Worm (Caenorhabditis elegans) whole organism, L1 larva: Measurements from ENCODE around the gene K10H10.9.

Experiments used
- C16A3.4 ChIP-seq: fragments of 150-350 bp; optimal IDR thresholded peaks from 2 replicates; lab custom pipeline; 2014; ENCODE audit warnings: missing biosample characterization, missing genetic modification characterization
- F16B12.6 ChIP-seq: fragments of 150-350 bp; optimal IDR thresholded peaks from 2 replicates; lab custom pipeline; 2014; ENCODE audit warnings: missing biosample characterization, missing genetic modification characterization
- Y116A8C.19 ChIP-seq: sonication (generic microtip); optimal IDR thresholded peaks from 2 replicates; lab custom pipeline; 2016; ENCODE audit warnings: missing compliant biosample characterization, missing genetic modification characterization, borderline replicate concordance
- alr-1 ChIP-seq: fragments of 200-800 bp; sonication (Bioruptor generic); optimal IDR thresholded peaks from 2 replicates; lab custom pipeline; 2018; ENCODE audit warnings: borderline replicate concordance, mild to moderate bottlenecking, missing genetic modification characterization, missing compliant biosample characterization
- blmp-1 ChIP-seq: fragments of 150-350 bp; optimal IDR thresholded peaks from 2 replicates; lab custom pipeline; 2014; ENCODE audit warnings: missing biosample characterization, missing genetic modification characterization
- ceh-63 ChIP-seq: fragments of 200-800 bp; sonication (Bioruptor generic); optimal IDR thresholded peaks from 2 replicates; lab custom pipeline; 2018; ENCODE audit warnings: mild to moderate bottlenecking, missing genetic modification characterization, missing compliant biosample characterization
- ceh-82 ChIP-seq, 3 experiments: fragments of 150-350 bp in 1 of 3; sonication (generic microtip) in 2 of 3; optimal IDR thresholded peaks; 2 replicates each; lab custom pipeline; 2014 to 2017; ENCODE audit warnings: missing biosample characterization in 3 of 3, missing genetic modification characterization in 3 of 3
- ceh-90 ChIP-seq: sonication (generic microtip); optimal IDR thresholded peaks from 2 replicates; lab custom pipeline; 2016; ENCODE audit warnings: missing genetic modification characterization, missing compliant biosample characterization
- dpl-1 ChIP-seq, 3 experiments: fragments of 150-350 bp in 2 of 3; sonication (generic microtip) in 1 of 3; optimal IDR thresholded peaks; 2 replicates each; lab custom pipeline; 2014 to 2017; ENCODE audit warnings: missing biosample characterization in 3 of 3, missing genetic modification characterization in 3 of 3, missing genetic modification reagents in 3 of 3
- dsc-1 ChIP-seq: sonication (generic microtip); optimal IDR thresholded peaks from 2 replicates; lab custom pipeline; 2016; ENCODE audit warnings: mild to moderate bottlenecking, missing genetic modification characterization, missing compliant biosample characterization
- efl-1 ChIP-seq, 4 experiments: fragments of 150-350 bp; optimal IDR thresholded peaks in 3 of 4; peaks in 1 of 4; 1 replicate in 1 of 4; 2 replicates in 3 of 4; lab custom pipeline; 2014; ENCODE audit warnings: missing biosample characterization in 2 of 4, missing genetic modification characterization in 2 of 4, missing genetic modification reagents in 2 of 4
- elt-3 ChIP-seq, 6 experiments: fragments of 150-350 bp in 1 of 6; sonication (generic microtip); optimal IDR thresholded peaks; 2 replicates each; lab custom pipeline; 2017 to 2018; ENCODE audit warnings: missing biosample characterization in 6 of 6, missing genetic modification characterization in 6 of 6, inconsistent platforms in 1 of 6
- ets-5 ChIP-seq: fragments of 200-800 bp; sonication (Bioruptor generic); IDR thresholded peaks from 2 replicates; pipeline ENCODE4 v1.3.6; 2022; ENCODE audit warnings: missing genetic modification characterization, missing compliant biosample characterization
- jun-1 ChIP-seq: fragments of 150-350 bp; optimal IDR thresholded peaks from 2 replicates; lab custom pipeline; 2014; ENCODE audit warnings: missing biosample characterization, missing genetic modification reagents, missing genetic modification characterization
- lin-13 ChIP-seq: fragments of 150-350 bp; optimal IDR thresholded peaks from 2 replicates; lab custom pipeline; 2014; ENCODE audit warnings: missing biosample characterization, missing genetic modification reagents, missing genetic modification characterization
- lin-35 ChIP-seq, 2 experiments: fragments of 150-350 bp; optimal IDR thresholded peaks; 2 replicates each; lab custom pipeline; 2014; ENCODE audit warnings: missing biosample characterization in 2 of 2, missing genetic modification characterization in 2 of 2, missing genetic modification reagents in 2 of 2
- lsy-2 ChIP-seq, 2 experiments: fragments of 150-350 bp; optimal IDR thresholded peaks; 2 replicates each; lab custom pipeline; 2014; ENCODE audit warnings: missing biosample characterization in 2 of 2, missing genetic modification characterization in 2 of 2
- mab-9 ChIP-seq: fragments of 200-800 bp; sonication (Bioruptor generic); IDR thresholded peaks from 2 replicates; pipeline ENCODE4 v1.3.6; 2022; ENCODE audit warnings: missing genetic modification reagents, missing genetic modification characterization, missing compliant biosample characterization
- mdl-1 ChIP-seq, 2 experiments: fragments of 150-350 bp; optimal IDR thresholded peaks; 2 replicates each; lab custom pipeline; 2014 to 2017; ENCODE audit warnings: missing biosample characterization in 2 of 2, missing genetic modification characterization in 2 of 2, inconsistent platforms in 1 of 2
- mep-1 ChIP-seq: fragments of 150-350 bp; optimal IDR thresholded peaks from 2 replicates; lab custom pipeline; 2014; ENCODE audit warnings: missing biosample characterization, missing genetic modification characterization
- nhr-12 ChIP-seq: sonication (generic microtip); optimal IDR thresholded peaks from 2 replicates; lab custom pipeline; 2017; ENCODE audit warnings: missing biosample characterization, missing genetic modification characterization
- nhr-19 ChIP-seq: fragments of 200-800 bp; sonication (Bioruptor generic); conservative IDR thresholded peaks from 2 replicates; pipeline ENCODE4 v1.3.6; 2022; ENCODE audit warnings: missing genetic modification characterization, missing compliant biosample characterization
- nhr-20 ChIP-seq: sonication (generic microtip); optimal IDR thresholded peaks from 2 replicates; lab custom pipeline; 2016; ENCODE audit warnings: mild to moderate bottlenecking, missing genetic modification characterization, missing compliant biosample characterization
- nhr-28 ChIP-seq: fragments of 150-350 bp; optimal IDR thresholded peaks from 2 replicates; lab custom pipeline; 2014; ENCODE audit warnings: missing biosample characterization, missing genetic modification characterization
- nhr-47 ChIP-seq: sonication (generic microtip); optimal IDR thresholded peaks from 2 replicates; lab custom pipeline; 2016; ENCODE audit warnings: mild to moderate bottlenecking, missing genetic modification characterization, moderate library complexity, missing compliant biosample characterization
- nhr-71 ChIP-seq: sonication (generic microtip); optimal IDR thresholded peaks from 2 replicates; lab custom pipeline; 2016; ENCODE audit warnings: mild to moderate bottlenecking, missing genetic modification characterization, moderate library complexity, missing compliant biosample characterization
- nhr-76 ChIP-seq: sonication (generic microtip); optimal IDR thresholded peaks from 2 replicates; lab custom pipeline; 2017; ENCODE audit warnings: missing biosample characterization, missing genetic modification characterization
- nhr-77 ChIP-seq: fragments of 150-350 bp; optimal IDR thresholded peaks from 2 replicates; lab custom pipeline; 2014; ENCODE audit warnings: missing biosample characterization, missing genetic modification characterization
- nhr-85 ChIP-seq: sonication (generic microtip); peaks from one replicate; lab custom pipeline; 2016; ENCODE audit warnings: missing genetic modification characterization, inconsistent platforms, missing compliant biosample characterization
- nhr-90 ChIP-seq: sonication (generic microtip); optimal IDR thresholded peaks from 2 replicates; lab custom pipeline; 2016; ENCODE audit warnings: mild to moderate bottlenecking, missing genetic modification characterization, missing compliant biosample characterization; ENCODE audit not compliant: poor library complexity
- pqm-1 ChIP-seq: sonication (generic microtip); optimal IDR thresholded peaks from 3 replicates; lab custom pipeline; 2017; ENCODE audit warnings: missing biosample characterization, missing genetic modification characterization
- rnt-1 ChIP-seq: sonication (generic microtip); optimal IDR thresholded peaks from 2 replicates; lab custom pipeline; 2016; ENCODE audit warnings: mild to moderate bottlenecking, missing genetic modification characterization, moderate library complexity, missing compliant biosample characterization
- snu-23 ChIP-seq: sonication (generic microtip); optimal IDR thresholded peaks from 2 replicates; lab custom pipeline; 2016; ENCODE audit warnings: missing genetic modification characterization, missing compliant biosample characterization
- sptf-1 ChIP-seq: fragments of 150-350 bp; optimal IDR thresholded peaks from 2 replicates; lab custom pipeline; 2014; ENCODE audit warnings: missing biosample characterization, missing genetic modification characterization
- sup-37 ChIP-seq: fragments of 200-800 bp; sonication (Bioruptor generic); optimal IDR thresholded peaks from 2 replicates; lab custom pipeline; 2018; ENCODE audit warnings: mild to moderate bottlenecking, missing genetic modification characterization, missing compliant biosample characterization
- swsn-7 ChIP-seq: sonication (generic microtip); optimal IDR thresholded peaks from 2 replicates; lab custom pipeline; 2016; ENCODE audit warnings: missing genetic modification characterization, missing compliant biosample characterization
- unc-86 ChIP-seq: sonication (generic microtip); optimal IDR thresholded peaks from 2 replicates; lab custom pipeline; 2016; ENCODE audit warnings: missing genetic modification characterization, missing compliant biosample characterization
- unc-98 ChIP-seq: fragments of 200-800 bp; sonication (Bioruptor generic); IDR thresholded peaks from 2 replicates; pipeline ENCODE4 v1.3.6; 2022; ENCODE audit warnings: missing genetic modification characterization, missing compliant biosample characterization
- xbp-1 ChIP-seq: sonication (generic microtip); optimal IDR thresholded peaks from 2 replicates; lab custom pipeline; 2016; ENCODE audit warnings: missing genetic modification characterization, missing compliant biosample characterization
- zag-1 ChIP-seq: fragments of 150-350 bp; optimal IDR thresholded peaks from 2 replicates; lab custom pipeline; 2014; ENCODE audit warnings: missing biosample characterization, missing genetic modification characterization
- ztf-4 ChIP-seq: fragments of 150-350 bp; optimal IDR thresholded peaks from 2 replicates; lab custom pipeline; 2014; ENCODE audit warnings: missing biosample characterization, missing genetic modification characterization

The K10H10.9 gene

DNA sequence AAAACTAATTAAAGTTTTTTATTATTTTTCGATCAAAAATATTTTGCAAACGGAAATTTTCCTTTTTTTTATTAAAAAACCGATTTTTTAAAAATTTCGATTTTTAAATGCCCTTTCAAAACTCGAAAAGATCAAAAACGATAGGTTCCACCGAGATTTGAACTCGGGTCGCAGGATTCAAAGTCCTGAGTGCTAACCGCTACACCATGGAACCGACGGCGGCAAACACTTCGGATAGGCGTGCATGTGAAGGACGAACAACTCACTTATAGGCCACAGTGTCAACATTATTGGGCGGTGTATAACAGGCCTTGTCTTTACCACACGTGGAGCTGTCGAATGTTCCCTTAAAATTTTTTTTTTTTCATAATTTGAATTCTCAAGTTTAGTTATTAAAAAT, 40.2 kb downstream of the K10H10.9 start:
- TF ChIP-seq lsy-2 (tag; optimal IDR thresholded peaks at IDR 0.05; lab: Kevin White, UChicago) (peak in 1 of 2 experiments; percentile 65), mdl-1 (tag; optimal IDR thresholded peaks at IDR 0.05; lab: Kevin White, UChicago) (peak in 1 of 2 experiments; percentile 14), sptf-1 (no peak), dpl-1 (GFP tag; optimal IDR thresholded peaks at IDR 0.05; lab: Kevin White, UChicago) (peak; percentile 3 to 24 (median 4)), mab-9 (GFP tag; lab: Robert Waterston, UW) (no peak), nhr-90 (peak; percentile 52), ceh-63 (GFP tag; lab: Kevin White, UChicago) (no peak), swsn-7 (peak; percentile 13), lin-13 (GFP tag; lab: Kevin White, UChicago) (no peak), snu-23 (GFP tag; lab: Kevin White, UChicago) (peak; percentile 53), efl-1 (optimal IDR thresholded peaks at IDR 0.05; lab: Kevin White, UChicago) (peak; percentile 31 to 45), efl-1 (GFP tag; optimal IDR thresholded peaks at IDR 0.05 in 1 of 2; lab: Kevin White, UChicago) (peak; percentile 4 to 94), pqm-1 (tag; lab: Kevin White, UChicago) (no peak), nhr-77 (tag; lab: Kevin White, UChicago) (peak; percentile 80), lin-35 (GFP tag; optimal IDR thresholded peaks at IDR 0.05; lab: Kevin White, UChicago) (peak; percentile 23 to 64), ets-5 (no peak), C16A3.4 (peak; percentile 48), nhr-20 (peak; percentile 43), nhr-85 (peak; percentile 42), nhr-47 (tag; lab: Kevin White, UChicago) (peak; percentile 42), unc-86 (tag; lab: Kevin White, UChicago) (no peak), sup-37 (GFP tag; lab: Kevin White, UChicago) (no peak), nhr-12 (no peak), ceh-90 (tag; lab: Kevin White, UChicago) (no peak), nhr-19 (peak; percentile 33; the same call in 1 of the 2 replicates), rnt-1 (tag; lab: Kevin White, UChicago) (peak; percentile 40), blmp-1 (peak; percentile 6), mep-1 (tag; lab: Kevin White, UChicago) (peak; percentile 30)

DNA sequence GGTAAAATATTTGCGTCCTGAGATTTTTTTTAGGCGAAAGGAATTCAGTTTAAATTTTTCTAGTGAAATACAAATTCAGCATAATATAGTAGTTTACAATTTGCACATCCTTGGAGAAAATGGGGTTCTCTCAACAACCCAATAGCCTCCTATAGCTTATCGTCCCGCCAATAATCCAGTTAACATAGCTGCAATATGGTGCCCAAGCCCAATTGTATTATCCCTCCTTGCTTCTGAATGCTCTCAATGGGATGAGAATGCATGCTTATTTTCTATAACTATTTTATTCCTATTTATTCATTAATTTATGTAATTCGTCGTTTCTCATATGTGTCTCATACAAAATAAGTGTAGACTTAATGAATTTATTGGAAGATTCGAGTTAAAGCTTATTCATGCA, 44.9 kb downstream of the K10H10.9 start:
- TF ChIP-seq lin-13 (GFP tag; lab: Kevin White, UChicago): no peak
- no peak for TF ChIP-seq efl-1 (optimal IDR thresholded peaks at IDR 0.05; lab: Kevin White, UChicago)
- no peak for TF ChIP-seq efl-1 (GFP tag; optimal IDR thresholded peaks at IDR 0.05 in 1 of 2; lab: Kevin White, UChicago)
- no peak for TF ChIP-seq zag-1
- TF ChIP-seq dpl-1 (GFP tag; optimal IDR thresholded peaks at IDR 0.05; lab: Kevin White, UChicago): no peak
- TF ChIP-seq unc-98: no peak
- TF ChIP-seq ceh-82 (tag; optimal IDR thresholded peaks at IDR 0.05; lab: Kevin White, UChicago): no peak
- TF ChIP-seq nhr-76 (tag; lab: Kevin White, UChicago): no peak
- no peak for TF ChIP-seq nhr-28 (tag; lab: Kevin White, UChicago)
- TF ChIP-seq Y116A8C.19 (tag; lab: Kevin White, UChicago): no peak
- TF ChIP-seq nhr-12: no peak
- no peak for TF ChIP-seq ztf-4
- no peak for TF ChIP-seq alr-1 (tag; lab: Kevin White, UChicago)
- no peak for TF ChIP-seq jun-1 (tag; lab: Kevin White, UChicago)
- TF ChIP-seq xbp-1 (tag; lab: Kevin White, UChicago): no peak
- TF ChIP-seq nhr-47 (tag; lab: Kevin White, UChicago): no peak
- no peak for TF ChIP-seq elt-3 (tag; optimal IDR thresholded peaks at IDR 0.05; lab: Kevin White, UChicago)
- no peak for TF ChIP-seq dsc-1 (tag; lab: Kevin White, UChicago)
- TF ChIP-seq F16B12.6 (tag; lab: Kevin White, UChicago): no peak
- TF ChIP-seq lsy-2 (tag; optimal IDR thresholded peaks at IDR 0.05; lab: Kevin White, UChicago): no peak
- TF ChIP-seq nhr-71 (tag; lab: Kevin White, UChicago): no peak
